Fruit fly (Drosophila melanogaster): ENCODE measurements around the gene Der-1.

Gene Der-1

DNA sequence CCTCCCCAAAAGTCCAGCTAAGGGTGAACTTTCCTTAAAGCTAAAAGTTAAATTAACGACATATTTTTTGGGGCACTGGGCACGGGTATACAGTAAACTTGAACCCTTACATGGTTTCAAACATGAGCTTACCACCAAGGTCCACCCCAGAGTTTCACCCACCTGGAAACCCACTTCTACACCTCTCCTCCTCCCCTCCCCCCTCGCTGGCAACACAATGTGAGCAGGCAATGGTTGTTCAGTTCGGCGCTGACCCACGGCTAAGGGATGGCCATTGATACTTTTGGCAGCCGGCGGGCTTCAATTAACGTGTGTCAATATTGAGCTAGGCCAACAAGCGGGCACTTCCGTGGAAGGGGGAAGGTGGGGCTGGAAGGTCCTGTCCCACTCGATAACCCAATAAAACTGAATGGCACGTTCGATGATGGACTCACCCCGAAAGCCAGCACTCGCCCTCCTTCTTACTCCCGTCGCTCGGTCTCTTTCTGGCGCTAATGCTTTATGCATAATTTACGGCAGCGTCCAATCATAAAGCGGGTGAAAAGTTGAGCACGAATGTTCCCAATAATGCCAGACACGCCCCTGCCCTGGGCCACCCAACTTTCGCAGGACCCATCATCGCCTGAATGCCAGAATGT, 29.2 kb upstream of the Der-1 start (continued):
- peak; percentile 89 for TF ChIP-seq Med (GFP tag)
- TF ChIP-seq zen2 (GFP tag; IDR thresholded peaks at IDR 0.05; ENCODE audit: partially characterized antibody): 0 out of 3 replicates have a peak, but pooled peaks have one; percentile 21
- TF ChIP-seq hkb (optimal IDR thresholded peaks at IDR 0.05): no peak
- peak; percentile 60 for TF ChIP-seq hkb (GFP tag; IDR thresholded peaks at IDR 0.05)
- no peak for TF ChIP-seq dmrt11E (tag; optimal IDR thresholded peaks at IDR 0.05)
- peak; percentile 25 for TF ChIP-seq Meics (GFP tag; optimal IDR thresholded peaks at IDR 0.05)
- TF ChIP-seq CG15514 (GFP tag; optimal IDR thresholded peaks at IDR 0.05): peak; percentile 36
- TF ChIP-seq disco-r (GFP tag; optimal IDR thresholded peaks at IDR 0.05): no peak
- peak; percentile 2 for TF ChIP-seq wek (GFP tag; optimal IDR thresholded peaks at IDR 0.05)
- TF ChIP-seq vvl (GFP tag; IDR thresholded peaks at IDR 0.05): peak; percentile 45; the same call in 1 of the 2 replicates
- TF ChIP-seq Adf1 (GFP tag; IDR thresholded peaks at IDR 0.05): peak; percentile 19; the same call in 1 of the 2 replicates
- TF ChIP-seq CG6813 (GFP tag; optimal IDR thresholded peaks at IDR 0.05): peak; percentile 24
- TF ChIP-seq Rfx (GFP tag; IDR thresholded peaks at IDR 0.05): peak; percentile 27; the same call in 1 of the 2 replicates
- no peak for TF ChIP-seq CG17359 (tag; optimal IDR thresholded peaks at IDR 0.05)
- no peak for TF ChIP-seq sens (GFP tag)
- TF ChIP-seq CG12155 (GFP tag; optimal IDR thresholded peaks at IDR 0.05): no peak
- TF ChIP-seq Hmr (GFP tag; optimal IDR thresholded peaks at IDR 0.05): peak; percentile 41
- peak; percentile 53; the same call in 1 of the 3 replicates for TF ChIP-seq Dbx (GFP tag; IDR thresholded peaks at IDR 0.05)
- TF ChIP-seq CG1832 (GFP tag; optimal IDR thresholded peaks at IDR 0.05): peak; percentile 47
- TF ChIP-seq Hey (tag; optimal IDR thresholded peaks at IDR 0.05): peak; percentile 44

DNA sequence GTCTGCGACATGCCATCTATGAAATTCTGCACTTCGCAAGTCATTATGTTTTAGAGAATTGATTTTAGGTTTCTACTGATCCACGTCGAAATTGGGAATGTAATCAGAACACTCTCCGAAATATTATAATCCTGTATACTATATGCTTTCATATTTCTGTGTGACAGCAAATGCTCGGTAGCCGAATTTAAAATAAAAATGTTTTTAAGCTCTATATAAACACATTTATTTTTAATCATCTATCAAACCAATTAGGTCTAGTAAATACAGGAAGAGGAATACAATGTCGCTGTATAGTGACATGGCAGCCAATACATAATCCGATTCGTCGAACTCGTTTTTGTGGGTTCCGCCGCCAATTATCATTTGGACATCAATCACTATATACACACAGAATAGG, 28.1 kb upstream of the Der-1 start, which contains the start of gene CG15357:
TSS of gene CG15357 (minus strand) at position 101 of the 400 bp plus-strand sequence.
- no peak for TF ChIP-seq HmgZ (tag; optimal IDR thresholded peaks at IDR 0.05)
- no peak for TF ChIP-seq slou (GFP tag; optimal IDR thresholded peaks at IDR 0.05)
- no peak for TF ChIP-seq nom (GFP tag; optimal IDR thresholded peaks at IDR 0.05)
- no peak for TF ChIP-seq mirr (GFP tag; optimal IDR thresholded peaks at IDR 0.05)
- TF ChIP-seq CG5245 (GFP tag; optimal IDR thresholded peaks at IDR 0.05): no peak
- TF ChIP-seq CG17802 (tag; optimal IDR thresholded peaks at IDR 0.05): no peak
- no peak for TF ChIP-seq ken (GFP tag; IDR thresholded peaks at IDR 0.05)

DNA sequence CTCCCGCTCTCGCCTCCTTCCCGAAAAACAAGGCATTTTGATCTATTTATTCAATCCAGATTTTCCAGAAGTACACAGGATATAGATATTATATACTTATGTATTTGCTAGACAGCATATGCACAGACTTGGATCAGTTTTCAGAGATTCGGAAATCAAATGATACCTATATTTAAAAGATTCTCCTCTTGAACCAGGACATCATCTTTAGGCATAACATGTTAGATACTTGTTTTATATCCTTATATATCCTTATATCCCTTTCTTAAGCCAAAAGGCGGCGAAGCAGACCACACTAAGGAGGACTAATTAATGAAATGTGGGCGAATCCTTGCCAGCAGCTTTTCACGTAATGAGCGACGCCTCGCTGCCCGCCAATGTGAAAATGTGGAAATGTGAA, 27.1 kb upstream of the Der-1 start, which contains the start of gene CG33673:
TSS of gene CG33673 (minus strand) at position 101 of the 400 bp plus-strand sequence.
- TF ChIP-seq crc (GFP tag; optimal IDR thresholded peaks at IDR 0.05) (no peak), CG4617 (GFP tag; optimal IDR thresholded peaks at IDR 0.05; ENCODE audit: borderline replicate concordance) (no peak), CG3281 (GFP tag; optimal IDR thresholded peaks at IDR 0.05) (no peak), CG31388 (GFP tag; optimal IDR thresholded peaks at IDR 0.05) (no peak), Neu2 (GFP tag; optimal IDR thresholded peaks at IDR 0.05; ENCODE audit: borderline replicate concordance) (no peak), B-H1 (GFP tag; IDR thresholded peaks at IDR 0.05) (no peak), CG1603 (tag; optimal IDR thresholded peaks at IDR 0.05) (no peak), CG8478 (optimal IDR thresholded peaks at IDR 0.05) (no peak), maf-S (GFP tag; optimal IDR thresholded peaks at IDR 0.05) (no peak)

DNA sequence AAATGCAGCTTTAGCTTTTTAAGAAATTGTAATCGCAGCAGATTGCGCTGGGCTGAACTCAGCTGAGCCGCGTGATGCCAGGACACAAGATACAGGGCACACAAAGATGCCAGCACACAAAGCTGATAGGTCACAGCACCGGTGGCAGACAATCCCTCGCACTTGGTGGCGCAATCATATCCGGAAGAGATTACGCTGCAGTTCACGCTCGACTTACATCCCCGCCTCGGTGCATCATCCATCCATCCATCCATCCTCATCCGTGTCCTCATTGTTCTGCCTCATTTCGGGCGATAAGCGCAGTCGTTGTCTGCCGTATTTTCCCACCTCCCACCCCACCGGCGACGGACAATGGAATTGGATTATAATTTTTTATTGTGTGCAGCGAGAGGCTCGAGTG, 25.8 kb upstream of the Der-1 start:
- no peak for TF ChIP-seq pho (GFP tag; optimal IDR thresholded peaks at IDR 0.05)
- no peak for TF ChIP-seq pfk (GFP tag; optimal IDR thresholded peaks at IDR 0.05)
- no peak for TF ChIP-seq sqz (GFP tag; optimal IDR thresholded peaks at IDR 0.05)
- TF ChIP-seq lola (GFP tag; optimal IDR thresholded peaks at IDR 0.05): no peak
- no peak for TF ChIP-seq D19B (GFP tag; optimal IDR thresholded peaks at IDR 0.05)
- TF ChIP-seq oc (tag; optimal IDR thresholded peaks at IDR 0.05): peak; percentile 14
- peak; percentile 66 for TF ChIP-seq CG15479 (GFP tag; optimal IDR thresholded peaks at IDR 0.05)
- no peak for TF ChIP-seq nau (GFP tag; optimal IDR thresholded peaks at IDR 0.05)
- no peak for TF ChIP-seq CG6689 (GFP tag; IDR thresholded peaks at IDR 0.05)
- TF ChIP-seq fd64A (GFP tag; optimal IDR thresholded peaks at IDR 0.05): no peak
- no peak for TF ChIP-seq gsb-n (tag; optimal IDR thresholded peaks at IDR 0.05)
- 0 out of 2 replicates have a peak, but pooled peaks have one; percentile 38 for TF ChIP-seq crol (GFP tag; IDR thresholded peaks at IDR 0.05)

Data from whole organism, embryonic.